Worm (Caenorhabditis elegans): ENCODE measurements around the gene C54F6.19.

- TF ChIP-seq lin-54 (GFP tag; optimal IDR thresholded peaks at IDR 0.05): peak; percentile 22
- TF ChIP-seq nhr-179 (tag; optimal IDR thresholded peaks at IDR 0.05): no peak
These were observed 35.1 kb downstream of the C54F6.19 start, which contains the start of gene ets-6 for ce11 chrV:7580378-7580777.
